Fruit fly (Drosophila melanogaster): ENCODE results near the gene CG33296.

CG33296 gene

dm6 chr2L:7756835-7757234 is 40.4 kb upstream of the CG33296 start (continued):
- no peak for TF ChIP-seq CG1603 (tag; optimal IDR thresholded peaks at IDR 0.05)
- no peak for TF ChIP-seq CG12769 (tag; optimal IDR thresholded peaks at IDR 0.05)
- no peak for TF ChIP-seq wek (GFP tag; optimal IDR thresholded peaks at IDR 0.05)
- TF ChIP-seq CG14014 (GFP tag; IDR thresholded peaks at IDR 0.05): peak; percentile 37; the same call in 1 of the 2 replicates
- TF ChIP-seq CG31441 (GFP tag; IDR thresholded peaks at IDR 0.05): no peak
- no peak for TF ChIP-seq sd (tag; optimal IDR thresholded peaks at IDR 0.05)
- TF ChIP-seq Ada2b (GFP tag; IDR thresholded peaks at IDR 0.05): peak; percentile 40; the same call in 1 of the 2 replicates
- TF ChIP-seq CG3847 (GFP tag; IDR thresholded peaks at IDR 0.05): no peak
- TF ChIP-seq sr (GFP tag; IDR thresholded peaks at IDR 0.05): no peak
- no peak for TF ChIP-seq CG14710 (tag; optimal IDR thresholded peaks at IDR 0.05)
- peak; percentile 6 for TF ChIP-seq Meics (GFP tag; optimal IDR thresholded peaks at IDR 0.05)
- no peak for TF ChIP-seq amos (GFP tag; IDR thresholded peaks at IDR 0.05; ENCODE audit: partially characterized antibody)
- 0 out of 3 replicates have a peak, but pooled peaks have one; percentile 28 for TF ChIP-seq ase (GFP tag; IDR thresholded peaks at IDR 0.05)
- peak; percentile 69 for TF ChIP-seq sens (GFP tag)
- TF ChIP-seq CG14667 (GFP tag; IDR thresholded peaks at IDR 0.05): no peak
- no peak for TF ChIP-seq sug (tag; optimal IDR thresholded peaks at IDR 0.05)
- no peak for TF ChIP-seq nerfin-2 (GFP tag; IDR thresholded peaks at IDR 0.05; ENCODE audit: partially characterized antibody)
- no peak for TF ChIP-seq otp (GFP tag; IDR thresholded peaks at IDR 0.05)
- peak; percentile 26 for TF ChIP-seq tio (GFP tag; optimal IDR thresholded peaks at IDR 0.05)
- TF ChIP-seq Lhr (GFP tag; optimal IDR thresholded peaks at IDR 0.05): no peak
- no peak for TF ChIP-seq CG30403 (GFP tag; optimal IDR thresholded peaks at IDR 0.05)
- no peak for TF ChIP-seq CG14441 (GFP tag; IDR thresholded peaks at IDR 0.05)
- TF ChIP-seq Hand (GFP tag; optimal IDR thresholded peaks at IDR 0.05): no peak
- TF ChIP-seq mld (GFP tag; IDR thresholded peaks at IDR 0.05; ENCODE audit: partially characterized antibody): no peak
- no peak for TF ChIP-seq bigmax (GFP tag; optimal IDR thresholded peaks at IDR 0.05)
- TF ChIP-seq grn (GFP tag; optimal IDR thresholded peaks at IDR 0.05): no peak
- TF ChIP-seq kay (GFP tag; optimal IDR thresholded peaks at IDR 0.05): no peak
- no peak for TF ChIP-seq Antp (GFP tag; optimal IDR thresholded peaks at IDR 0.05)
- peak; percentile 14 for TF ChIP-seq ind (GFP tag; optimal IDR thresholded peaks at IDR 0.05)
- no peak for TF ChIP-seq Fer1 (GFP tag; optimal IDR thresholded peaks at IDR 0.05)
- no peak for TF ChIP-seq CG8924 (tag; optimal IDR thresholded peaks at IDR 0.05)
- TF ChIP-seq Hsf (GFP tag; optimal IDR thresholded peaks at IDR 0.05): no peak
- TF ChIP-seq dysf (GFP tag; IDR thresholded peaks at IDR 0.05): peak; percentile 50; the same call in 1 of the 3 replicates
- no peak for TF ChIP-seq Abd-B (GFP tag; optimal IDR thresholded peaks at IDR 0.05)
- TF ChIP-seq CG8478 (optimal IDR thresholded peaks at IDR 0.05): no peak
- no peak for TF ChIP-seq fd3F (GFP tag; optimal IDR thresholded peaks at IDR 0.05)
- no peak for TF ChIP-seq pan (optimal IDR thresholded peaks at IDR 0.05)
- peak in 1 of 2 experiments; percentile 48 for TF ChIP-seq pan (GFP tag; optimal IDR thresholded peaks at IDR 0.05 in 1 of 2, IDR thresholded peaks at IDR 0.05 in 1 of 2)
- no peak for TF ChIP-seq zfh2 (GFP tag; optimal IDR thresholded peaks at IDR 0.05)
- no peak for TF ChIP-seq CG16779 (GFP tag; IDR thresholded peaks at IDR 0.05)
- no peak for TF ChIP-seq CG4404 (GFP tag; IDR thresholded peaks at IDR 0.05)
- no peak for TF ChIP-seq CG3065 (GFP tag; optimal IDR thresholded peaks at IDR 0.05)
- TF ChIP-seq CG43689 (GFP tag; IDR thresholded peaks at IDR 0.05): 0 out of 2 replicates have a peak, but pooled peaks have one; percentile 6
- TF ChIP-seq C15 (GFP tag; IDR thresholded peaks at IDR 0.05): no peak
- TF ChIP-seq Drgx (GFP tag; IDR thresholded peaks at IDR 0.05): 0 out of 2 replicates have a peak, but pooled peaks have one; percentile 23
- TF ChIP-seq Six4 (GFP tag; optimal IDR thresholded peaks at IDR 0.05): no peak
- no peak for TF ChIP-seq CG12299 (tag; optimal IDR thresholded peaks at IDR 0.05)
- TF ChIP-seq dmrt11E (tag; optimal IDR thresholded peaks at IDR 0.05): no peak
- TF ChIP-seq CG3838 (GFP tag; optimal IDR thresholded peaks at IDR 0.05): no peak
- TF ChIP-seq crol (GFP tag; IDR thresholded peaks at IDR 0.05): no peak
- TF ChIP-seq Fer3 (tag; optimal IDR thresholded peaks at IDR 0.05): peak; percentile 8
- peak; percentile 9; the same call in 1 of the 3 replicates for TF ChIP-seq CG14050 (GFP tag; IDR thresholded peaks at IDR 0.05)
